Comparison of ENCODE assay signal across 5 worm cellular contexts in genomic region chrX:16290536-16290935, ce11.
TF ChIP-seq lines count a peak whose summit lies in the region.

No protein-coding gene starts in this region.

TF ChIP-seq in whole organism, L1 larva, 84 proteins besides CTCF, POLR2A, EP300 and RAD21:
- peak; percentile 58 for TF ChIP-seq nhr-20 (tag; optimal IDR thresholded peaks at IDR 0.05; lab: Kevin White, UChicago)
- TF ChIP-seq nhr-85 (tag; lab: Kevin White, UChicago): peak; percentile 78
- TF ChIP-seq lin-14 (GFP tag; optimal IDR thresholded peaks at IDR 0.05; lab: Kevin White, UChicago): peak; percentile 68
- TF ChIP-seq snu-23 (GFP tag; optimal IDR thresholded peaks at IDR 0.05; lab: Kevin White, UChicago): peak; percentile 15
- TF ChIP-seq nhr-19 (GFP tag; conservative IDR thresholded peaks at IDR 0.05; lab: Robert Waterston, UW): no peak
- TF ChIP-seq nhr-71 (tag; optimal IDR thresholded peaks at IDR 0.05; lab: Kevin White, UChicago): peak; percentile 22
- TF ChIP-seq lin-35 (GFP tag; optimal IDR thresholded peaks at IDR 0.05; lab: Kevin White, UChicago): peak in 1 of 2 experiments; percentile 22
- no peak for TF ChIP-seq ztf-4 (tag; optimal IDR thresholded peaks at IDR 0.05; lab: Kevin White, UChicago)
- TF ChIP-seq pax-3 (tag; optimal IDR thresholded peaks at IDR 0.05; lab: Kevin White, UChicago): no peak
- TF ChIP-seq mdl-1 (tag; optimal IDR thresholded peaks at IDR 0.05; lab: Kevin White, UChicago): peak in 1 of 2 experiments; percentile 52
- peak in 4 of 6 experiments; percentile 13 to 55 (median 30) for TF ChIP-seq elt-3 (tag; optimal IDR thresholded peaks at IDR 0.05; lab: Kevin White, UChicago)
- TF ChIP-seq snpc-4 (tag; optimal IDR thresholded peaks at IDR 0.05; lab: Kevin White, UChicago): peak; percentile 14
- peak; percentile 22 for TF ChIP-seq blmp-1 (tag; optimal IDR thresholded peaks at IDR 0.05; lab: Kevin White, UChicago)
TF ChIP-seq in whole organism, L1 larva: peak in this region for 10.

TF ChIP-seq in whole organism, L2 larva, 48 proteins besides CTCF, POLR2A, EP300 and RAD21 (continues in another document):
- TF ChIP-seq peb-1 (tag; optimal IDR thresholded peaks at IDR 0.05; lab: Kevin White, UChicago): no peak
- TF ChIP-seq crh-2 (tag; optimal IDR thresholded peaks at IDR 0.05; lab: Kevin White, UChicago): peak; percentile 25
- TF ChIP-seq F13H6.1 (tag; optimal IDR thresholded peaks at IDR 0.05; lab: Kevin White, UChicago): no peak
- TF ChIP-seq lin-13 (GFP tag; optimal IDR thresholded peaks at IDR 0.05; lab: Kevin White, UChicago): no peak
- no peak for TF ChIP-seq R02D3.7 (tag; optimal IDR thresholded peaks at IDR 0.05; lab: Kevin White, UChicago)
- no peak for TF ChIP-seq unc-55 (GFP tag; optimal IDR thresholded peaks at IDR 0.05; lab: Kevin White, UChicago)
- TF ChIP-seq unc-39 (tag; optimal IDR thresholded peaks at IDR 0.05; lab: Kevin White, UChicago): no peak
- TF ChIP-seq ztf-1 (GFP tag; conservative IDR thresholded peaks at IDR 0.05; lab: Robert Waterston, UW): no peak
- no peak for TF ChIP-seq ZK546.5 (tag; optimal IDR thresholded peaks at IDR 0.05; lab: Kevin White, UChicago)
- no peak for TF ChIP-seq C34F6.9 (tag; optimal IDR thresholded peaks at IDR 0.05; lab: Kevin White, UChicago)
- TF ChIP-seq ama-1 (optimal IDR thresholded peaks at IDR 0.05; lab: Kevin White, UChicago): no peak
- no peak for TF ChIP-seq mbf-1 (tag; optimal IDR thresholded peaks at IDR 0.05; lab: Kevin White, UChicago)
- TF ChIP-seq nhr-25 (tag; optimal IDR thresholded peaks at IDR 0.05; lab: Kevin White, UChicago): peak; percentile 72
- TF ChIP-seq sma-3 (GFP tag; optimal IDR thresholded peaks at IDR 0.05; lab: Kevin White, UChicago): peak; percentile 11
- TF ChIP-seq nhr-23 (tag; optimal IDR thresholded peaks at IDR 0.05; lab: Kevin White, UChicago): no peak
- TF ChIP-seq sma-9 (GFP tag; optimal IDR thresholded peaks at IDR 0.05; lab: Kevin White, UChicago): peak; percentile 70
- no peak for TF ChIP-seq sma-9 (tag; optimal IDR thresholded peaks at IDR 0.05; lab: Kevin White, UChicago)
- TF ChIP-seq zag-1 (tag; optimal IDR thresholded peaks at IDR 0.05; lab: Kevin White, UChicago): no peak
- no peak for TF ChIP-seq nhr-21 (tag; optimal IDR thresholded peaks at IDR 0.05; lab: Kevin White, UChicago)
- no peak for TF ChIP-seq alr-1 (tag; optimal IDR thresholded peaks at IDR 0.05; lab: Kevin White, UChicago)
- no peak for TF ChIP-seq lsy-2 (tag; optimal IDR thresholded peaks at IDR 0.05; lab: Kevin White, UChicago)

TF ChIP-seq in whole organism, L3 larva, 47 proteins besides CTCF, POLR2A, EP300 and RAD21:
- TF ChIP-seq nhr-28 (tag; optimal IDR thresholded peaks at IDR 0.05; lab: Kevin White, UChicago): no peak
- TF ChIP-seq hmg-11 (tag; optimal IDR thresholded peaks at IDR 0.05; lab: Kevin White, UChicago): no peak
- TF ChIP-seq pqm-1 (tag; optimal IDR thresholded peaks at IDR 0.05; lab: Kevin White, UChicago): no peak
- no peak for TF ChIP-seq nhr-12 (tag; optimal IDR thresholded peaks at IDR 0.05; lab: Kevin White, UChicago)
- TF ChIP-seq fos-1 (tag; optimal IDR thresholded peaks at IDR 0.05; lab: Kevin White, UChicago): no peak
- TF ChIP-seq nhr-25 (tag; optimal IDR thresholded peaks at IDR 0.05; lab: Kevin White, UChicago): peak; percentile 84
- TF ChIP-seq elt-2 (tag; optimal IDR thresholded peaks at IDR 0.05; lab: Kevin White, UChicago): no peak
- TF ChIP-seq unc-62 (GFP tag; optimal IDR thresholded peaks at IDR 0.05; lab: Kevin White, UChicago): no peak

TF ChIP-seq in whole organism, L4 larva, 104 proteins besides CTCF, POLR2A, EP300 and RAD21 (continues in another document):
- TF ChIP-seq dmd-6 (GFP tag; IDR thresholded peaks at IDR 0.05; lab: Robert Waterston, UW): peak; percentile 80
- TF ChIP-seq mxl-2 (GFP tag; conservative IDR thresholded peaks at IDR 0.05; lab: Robert Waterston, UW): no peak
- no peak for TF ChIP-seq hif-1 (tag; optimal IDR thresholded peaks at IDR 0.05; lab: Kevin White, UChicago)
- TF ChIP-seq nhr-6 (tag; optimal IDR thresholded peaks at IDR 0.05; lab: Kevin White, UChicago): no peak
- no peak for TF ChIP-seq cey-2 (tag; optimal IDR thresholded peaks at IDR 0.05; lab: Kevin White, UChicago; ENCODE audit: borderline replicate concordance, insufficient read depth)
- no peak for TF ChIP-seq lim-7 (GFP tag; IDR thresholded peaks at IDR 0.05; lab: Robert Waterston, UW)
- TF ChIP-seq R02D3.7 (tag; optimal IDR thresholded peaks at IDR 0.05; lab: Kevin White, UChicago): no peak
- TF ChIP-seq lin-1 (GFP tag; IDR thresholded peaks at IDR 0.05; lab: Robert Waterston, UW): no peak
- TF ChIP-seq ceh-20 (GFP tag; IDR thresholded peaks at IDR 0.05; lab: Robert Waterston, UW): no peak
- TF ChIP-seq egl-43 (GFP tag; IDR thresholded peaks at IDR 0.05; lab: Robert Waterston, UW): no peak
- TF ChIP-seq ZK546.5 (tag; optimal IDR thresholded peaks at IDR 0.05; lab: Kevin White, UChicago): no peak
- TF ChIP-seq hlh-30 (tag; optimal IDR thresholded peaks at IDR 0.05; lab: Kevin White, UChicago; ENCODE audit: insufficient read depth): peak; percentile 68
- no peak for TF ChIP-seq ztf-11 (tag; optimal IDR thresholded peaks at IDR 0.05; lab: Kevin White, UChicago)
- no peak for TF ChIP-seq madf-9 (GFP tag; conservative IDR thresholded peaks at IDR 0.05; lab: Robert Waterston, UW)
- no peak for TF ChIP-seq dmd-8 (GFP tag; IDR thresholded peaks at IDR 0.05; lab: Robert Waterston, UW)
- no peak for TF ChIP-seq saeg-2 (GFP tag; IDR thresholded peaks at IDR 0.05; lab: Robert Waterston, UW)
- no peak for TF ChIP-seq spr-3 (GFP tag; optimal IDR thresholded peaks at IDR 0.05; lab: Kevin White, UChicago)
- TF ChIP-seq unc-39 (tag; optimal IDR thresholded peaks at IDR 0.05; lab: Kevin White, UChicago): no peak
- TF ChIP-seq rbr-2 (tag; optimal IDR thresholded peaks at IDR 0.05; lab: Kevin White, UChicago): no peak
- TF ChIP-seq F26F4.8 (GFP tag; conservative IDR thresholded peaks at IDR 0.05; lab: Robert Waterston, UW): no peak
- no peak for TF ChIP-seq nhr-111 (GFP tag; optimal IDR thresholded peaks at IDR 0.05; lab: Kevin White, UChicago)
- no peak for TF ChIP-seq set-16 (GFP tag; IDR thresholded peaks at IDR 0.05; lab: Robert Waterston, UW)
- no peak for TF ChIP-seq daf-16 (GFP tag; optimal IDR thresholded peaks at IDR 0.05; lab: Kevin White, UChicago)
- peak; percentile 23 for TF ChIP-seq daf-16 (tag; optimal IDR thresholded peaks at IDR 0.05; lab: Kevin White, UChicago)
- no peak for TF ChIP-seq zfp-2 (tag; optimal IDR thresholded peaks at IDR 0.05; lab: Kevin White, UChicago)
- TF ChIP-seq zip-11 (GFP tag; IDR thresholded peaks at IDR 0.05; lab: Robert Waterston, UW): no peak
- TF ChIP-seq tra-1 (GFP tag; IDR thresholded peaks at IDR 0.05; lab: Robert Waterston, UW): 0 out of 2 replicates have a peak, but pooled peaks have one; percentile 38
- peak in 1 of 2 experiments; percentile 69 for TF ChIP-seq mdl-1 (tag; optimal IDR thresholded peaks at IDR 0.05; lab: Kevin White, UChicago)

TF ChIP-seq in whole organism, young adult, 124 proteins besides CTCF, POLR2A, EP300 and RAD21:
- TF ChIP-seq lin-40 (tag; optimal IDR thresholded peaks at IDR 0.05; lab: Kevin White, UChicago) (peak; percentile 54), B0035.1 (tag; optimal IDR thresholded peaks at IDR 0.05; lab: Kevin White, UChicago) (no peak), mes-4 (tag; optimal IDR thresholded peaks at IDR 0.05; lab: Kevin White, UChicago) (no peak), nhr-80 (tag; optimal IDR thresholded peaks at IDR 0.05; lab: Kevin White, UChicago) (peak; percentile 1), ztf-26 (tag; optimal IDR thresholded peaks at IDR 0.05; lab: Kevin White, UChicago) (peak; percentile 22), Y79H2A.3 (GFP tag; conservative IDR thresholded peaks at IDR 0.05; lab: Robert Waterston, UW) (no peak), ceh-79 (tag; optimal IDR thresholded peaks at IDR 0.05; lab: Kevin White, UChicago) (no peak)
